Fruit fly (Drosophila melanogaster): ENCODE data around the gene Cpr30F.

DNA sequence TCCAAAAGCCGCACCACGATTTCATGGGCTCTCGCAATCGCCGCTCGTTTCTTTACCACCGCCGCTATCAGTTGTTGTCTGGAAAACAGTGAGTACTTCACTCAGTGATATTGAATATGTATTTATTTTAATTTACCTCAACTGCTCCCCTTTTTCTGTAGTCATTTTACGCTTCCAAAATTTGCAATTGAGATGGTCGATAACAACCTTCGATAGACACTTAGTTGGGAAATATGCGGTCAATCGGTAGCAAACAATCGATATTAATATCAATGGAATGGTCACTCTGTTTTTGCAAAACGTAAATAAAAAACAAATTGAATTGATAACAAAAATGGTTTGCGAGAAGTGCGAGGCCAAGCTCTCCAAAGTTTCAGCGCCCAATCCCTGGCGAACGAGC lies 42.4 kb downstream of the Cpr30F start, which contains the start of the genes CG34183 and CG4537:
- TF ChIP-seq Crg-1 (GFP tag; optimal IDR thresholded peaks at IDR 0.05) (no peak), CG7101 (tag; optimal IDR thresholded peaks at IDR 0.05) (peak; percentile 5), ovo (GFP tag; optimal IDR thresholded peaks at IDR 0.05) (no peak), bab1 (GFP tag; optimal IDR thresholded peaks at IDR 0.05) (peak; percentile 35), Clk (GFP tag; optimal IDR thresholded peaks at IDR 0.05) (no peak), cic (GFP tag; optimal IDR thresholded peaks at IDR 0.05) (no peak), CG1620 (GFP tag; optimal IDR thresholded peaks at IDR 0.05) (peak; percentile 34), CG12768 (GFP tag; optimal IDR thresholded peaks at IDR 0.05) (no peak), Mnt (GFP tag; optimal IDR thresholded peaks at IDR 0.05) (peak; percentile 49), pad (GFP tag; optimal IDR thresholded peaks at IDR 0.05) (no peak), toe (GFP tag; optimal IDR thresholded peaks at IDR 0.05) (no peak)
